Worm (Caenorhabditis elegans): ENCODE results near the gene srh-3.

Gene srh-3

DNA sequence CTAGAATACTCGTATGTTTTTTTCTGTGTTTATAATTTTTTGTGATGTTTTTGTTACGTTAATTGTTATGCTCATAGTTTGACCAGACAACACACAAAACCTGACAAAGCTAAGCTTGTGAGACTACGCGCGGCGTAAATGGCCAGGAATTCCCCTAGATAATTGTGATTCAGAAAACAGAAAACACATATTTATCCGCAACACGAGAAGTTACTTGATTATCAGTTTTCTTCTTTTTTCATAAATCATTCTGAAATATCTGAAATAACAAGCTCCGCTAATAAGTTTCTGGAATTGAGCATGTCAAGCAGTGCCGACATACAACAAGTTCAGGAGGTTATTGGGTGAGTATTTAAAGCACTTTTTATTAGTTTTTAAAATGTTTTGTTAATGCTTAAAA is 28.5 kb downstream of the srh-3 start, which contains the start of gene srw-100:
srw-100 (plus strand) TSS at position 301 of the 400 bp plus-strand sequence.
- TF ChIP-seq unc-62 (GFP tag; optimal IDR thresholded peaks at IDR 0.05), result no peak
- no peak for TF ChIP-seq hmg-11 (tag; optimal IDR thresholded peaks at IDR 0.05)
- TF ChIP-seq skn-1 (tag; optimal IDR thresholded peaks at IDR 0.05), result no peak
- no peak for TF ChIP-seq jun-1 (tag; optimal IDR thresholded peaks at IDR 0.05)
- TF ChIP-seq ceh-9 (tag; optimal IDR thresholded peaks at IDR 0.05), result no peak
- TF ChIP-seq R02D3.7 (tag; optimal IDR thresholded peaks at IDR 0.05), result no peak
- no peak for TF ChIP-seq egl-5 (tag; optimal IDR thresholded peaks at IDR 0.05)
- TF ChIP-seq fkh-10 (GFP tag; optimal IDR thresholded peaks at IDR 0.05), result no peak
- no peak for TF ChIP-seq lsy-12 (tag; optimal IDR thresholded peaks at IDR 0.05)
- no peak for TF ChIP-seq nhr-76 (tag; optimal IDR thresholded peaks at IDR 0.05)
- no peak for TF ChIP-seq ZK546.5 (tag; optimal IDR thresholded peaks at IDR 0.05)
- no peak for TF ChIP-seq fkh-2 (tag; optimal IDR thresholded peaks at IDR 0.05)
- no peak for TF ChIP-seq pqm-1 (tag; optimal IDR thresholded peaks at IDR 0.05)
- TF ChIP-seq nhr-43 (tag; optimal IDR thresholded peaks at IDR 0.05; ENCODE audit: poor library complexity, severe bottlenecking), result no peak
- TF ChIP-seq nhr-237 (tag; optimal IDR thresholded peaks at IDR 0.05), result no peak
- TF ChIP-seq mml-1 (tag; optimal IDR thresholded peaks at IDR 0.05), result no peak

DNA sequence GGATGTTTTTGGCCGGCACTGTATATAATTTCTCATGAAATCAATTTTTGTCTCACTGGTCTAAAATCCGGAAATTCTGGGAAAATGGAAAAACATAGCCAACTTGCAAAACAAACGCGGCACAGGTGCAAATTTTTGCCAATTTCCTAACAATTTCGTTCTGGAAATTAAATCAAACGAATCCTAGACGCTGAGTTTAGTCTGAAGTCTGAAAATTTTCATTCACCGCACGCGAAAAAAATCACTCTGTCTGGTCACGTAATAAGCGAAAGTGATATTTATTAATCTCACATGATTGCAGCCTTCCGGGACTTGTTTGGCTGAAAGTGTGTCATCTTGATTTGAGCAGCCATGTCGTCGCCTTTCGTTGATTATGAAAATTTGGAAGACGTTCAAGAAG is 34.5 kb downstream of the srh-3 start, which contains the start of gene srw-103:
srw-103 (plus strand) TSS at position 301 of the 400 bp plus-strand sequence.
- TF ChIP-seq jun-1 (tag; optimal IDR thresholded peaks at IDR 0.05), result no peak
- no peak for TF ChIP-seq unc-62 (GFP tag; optimal IDR thresholded peaks at IDR 0.05)
- TF ChIP-seq mml-1 (tag; optimal IDR thresholded peaks at IDR 0.05), result no peak
- no peak for TF ChIP-seq nhr-76 (tag; optimal IDR thresholded peaks at IDR 0.05)
- TF ChIP-seq ama-1 (optimal IDR thresholded peaks at IDR 0.05), result no peak
- no peak for TF ChIP-seq ceh-9 (tag; optimal IDR thresholded peaks at IDR 0.05)
- TF ChIP-seq nhr-67 (tag; optimal IDR thresholded peaks at IDR 0.05), result no peak

DNA sequence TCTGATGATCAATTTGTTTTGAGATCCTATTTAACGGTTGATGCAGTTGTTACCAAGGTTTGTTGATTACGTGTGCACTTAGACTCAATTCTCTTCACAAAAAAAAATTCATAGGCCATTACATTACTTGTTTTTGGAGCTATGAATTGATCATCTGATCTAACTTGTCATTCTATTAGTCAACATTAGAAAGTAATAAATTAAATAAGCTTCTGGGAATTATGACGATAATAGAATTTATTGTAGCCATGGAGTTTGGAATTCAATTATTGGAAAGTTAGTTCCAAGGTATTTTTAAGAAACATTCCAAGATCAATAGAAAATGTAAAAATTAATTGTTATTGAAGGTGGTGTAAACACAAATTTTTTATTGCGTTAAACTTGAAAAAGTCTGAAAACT is 35.9 kb downstream of the srh-3 start:
- no peak for TF ChIP-seq snpc-4 (tag; optimal IDR thresholded peaks at IDR 0.05)
- TF ChIP-seq jun-1 (tag; optimal IDR thresholded peaks at IDR 0.05), result no peak
- no peak for TF ChIP-seq nhr-28 (tag; optimal IDR thresholded peaks at IDR 0.05)

DNA sequence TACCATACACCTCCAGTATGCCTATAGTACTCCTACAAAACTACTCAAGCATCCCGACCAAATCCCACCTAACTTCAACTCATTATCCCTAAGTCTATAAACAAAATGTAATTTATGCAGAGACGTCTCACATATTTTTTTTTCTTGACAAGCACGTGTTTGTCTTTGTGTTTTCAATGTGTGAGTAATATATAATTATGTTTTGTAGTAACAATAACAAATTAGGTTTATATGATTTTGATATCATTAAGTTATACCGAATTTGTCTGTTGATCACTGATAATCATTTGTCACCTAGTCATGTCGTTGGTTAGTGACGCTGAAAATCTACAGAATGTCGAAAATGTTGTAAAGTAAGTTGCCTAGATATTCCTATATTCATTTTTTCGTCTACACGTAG is 37.5 kb downstream of the srh-3 start, which contains the start of gene srw-102:
srw-102 (plus strand) TSS at position 301 of the 400 bp plus-strand sequence.
- TF ChIP-seq egl-27 (tag; optimal IDR thresholded peaks at IDR 0.05), result no peak
- TF ChIP-seq mml-1 (tag; optimal IDR thresholded peaks at IDR 0.05), result no peak
- TF ChIP-seq fkh-10 (GFP tag; optimal IDR thresholded peaks at IDR 0.05), result no peak
- TF ChIP-seq R02D3.7 (tag; optimal IDR thresholded peaks at IDR 0.05), result no peak
- TF ChIP-seq ceh-9 (tag; optimal IDR thresholded peaks at IDR 0.05), result no peak
- TF ChIP-seq pha-4 (tag; optimal IDR thresholded peaks at IDR 0.05), result no peak
- TF ChIP-seq unc-39 (tag; optimal IDR thresholded peaks at IDR 0.05), result no peak
- TF ChIP-seq snpc-4 (tag; optimal IDR thresholded peaks at IDR 0.05), result no peak
- no peak for TF ChIP-seq nhr-77 (tag; optimal IDR thresholded peaks at IDR 0.05)
- TF ChIP-seq nhr-76 (tag; optimal IDR thresholded peaks at IDR 0.05), result no peak
- TF ChIP-seq elt-1 (tag; optimal IDR thresholded peaks at IDR 0.05), result no peak
- no peak for TF ChIP-seq lin-15B (tag; optimal IDR thresholded peaks at IDR 0.05)

DNA sequence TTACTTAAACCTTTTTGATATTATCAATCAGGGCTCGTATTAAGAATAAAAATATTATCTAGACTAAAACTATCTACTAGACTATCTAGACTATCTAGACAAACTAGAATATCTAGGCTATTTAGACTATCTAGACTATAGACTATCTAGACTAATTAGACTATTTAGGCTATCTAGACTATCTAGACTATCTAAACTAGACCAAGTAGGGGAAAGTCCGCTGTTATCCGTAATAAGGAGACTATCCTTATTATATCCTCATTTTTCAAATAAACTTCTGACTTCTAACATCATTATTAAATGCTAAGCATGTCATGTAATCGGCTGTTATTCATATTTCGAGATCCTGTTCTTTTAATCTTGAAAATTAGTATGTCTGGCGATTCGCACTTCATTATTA is 39.6 kb downstream of the srh-3 start, which contains the start of gene srw-101:
srw-101 (plus strand) TSS at position 301 of the 400 bp plus-strand sequence.
- TF ChIP-seq nhr-11 (tag; optimal IDR thresholded peaks at IDR 0.05) (no peak), ceh-28 (tag; optimal IDR thresholded peaks at IDR 0.05) (no peak), snpc-4 (tag; optimal IDR thresholded peaks at IDR 0.05) (no peak), nhr-67 (tag; optimal IDR thresholded peaks at IDR 0.05) (no peak), ztf-11 (tag; optimal IDR thresholded peaks at IDR 0.05) (no peak), nhr-77 (tag; optimal IDR thresholded peaks at IDR 0.05) (no peak), mml-1 (tag; optimal IDR thresholded peaks at IDR 0.05) (no peak), fkh-2 (tag; optimal IDR thresholded peaks at IDR 0.05) (no peak)

DNA sequence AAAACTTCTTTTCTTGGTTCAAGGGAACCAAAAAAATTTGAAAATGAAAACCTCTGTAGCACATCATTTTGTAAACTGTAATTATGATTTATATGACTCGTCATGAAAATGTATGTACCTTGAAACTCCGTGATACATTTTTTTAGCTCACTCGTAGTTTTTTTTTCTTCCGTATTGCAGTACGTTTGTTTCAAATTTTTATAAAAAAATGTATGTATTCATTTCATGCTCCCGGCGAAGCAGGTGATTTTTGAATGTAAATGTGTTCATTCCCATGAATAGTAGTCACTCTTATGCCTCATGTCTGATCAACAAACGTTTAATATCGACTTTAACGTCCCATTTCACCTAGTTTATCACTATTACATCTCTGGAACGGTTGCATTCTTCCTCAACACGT is 43.0 kb downstream of the srh-3 start, which contains the start of gene sri-27:
sri-27 (plus strand) TSS at position 301 of the 400 bp plus-strand sequence.
- TF ChIP-seq sea-2 (GFP tag; optimal IDR thresholded peaks at IDR 0.05) (no peak), elt-1 (tag; optimal IDR thresholded peaks at IDR 0.05) (no peak), ceh-82 (tag; optimal IDR thresholded peaks at IDR 0.05) (no peak), unc-62 (GFP tag; optimal IDR thresholded peaks at IDR 0.05) (no peak), ztf-11 (tag; optimal IDR thresholded peaks at IDR 0.05) (no peak), snpc-4 (tag; optimal IDR thresholded peaks at IDR 0.05) (no peak), nhr-43 (tag; optimal IDR thresholded peaks at IDR 0.05; ENCODE audit: poor library complexity, severe bottlenecking) (no peak), tbx-2 (tag; optimal IDR thresholded peaks at IDR 0.05) (no peak), nhr-25 (tag; optimal IDR thresholded peaks at IDR 0.05) (no peak), nhr-11 (tag; optimal IDR thresholded peaks at IDR 0.05) (no peak), ama-1 (optimal IDR thresholded peaks at IDR 0.05) (no peak), lin-39 (tag; optimal IDR thresholded peaks at IDR 0.05) (no peak), aly-2 (tag; optimal IDR thresholded peaks at IDR 0.05) (no peak), hmg-11 (tag; optimal IDR thresholded peaks at IDR 0.05) (no peak)

Data from whole organism, L3 larva.